Worm (Caenorhabditis elegans): ENCODE measurements around the gene srx-6.

DNA sequence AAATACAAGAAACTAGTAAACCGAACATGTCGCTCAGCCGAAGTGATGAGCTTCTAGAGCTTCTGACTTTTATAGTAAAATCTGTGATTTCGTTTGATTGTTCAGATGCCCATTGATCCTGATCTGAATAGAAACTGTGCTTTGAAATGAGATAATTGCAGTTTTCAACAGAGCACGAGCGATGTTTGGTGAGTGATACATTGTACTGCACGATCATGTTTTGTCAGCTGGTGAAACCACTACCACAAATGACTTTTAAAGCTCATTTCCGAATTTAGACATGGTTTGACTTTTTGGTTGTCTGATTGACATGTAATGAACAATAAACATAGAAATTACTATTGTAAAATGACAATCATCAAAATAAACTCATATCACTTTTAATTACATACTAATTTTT, 42.3 kb upstream of the srx-6 start, which contains the start of gene tag-293:
- no peak for TF ChIP-seq nhr-11 (tag; optimal IDR thresholded peaks at IDR 0.05)
- no peak for TF ChIP-seq egl-5 (tag; optimal IDR thresholded peaks at IDR 0.05)
- no peak for TF ChIP-seq ceh-82 (tag; optimal IDR thresholded peaks at IDR 0.05)
- no peak for TF ChIP-seq nhr-76 (tag; optimal IDR thresholded peaks at IDR 0.05)
- TF ChIP-seq unc-62 (GFP tag; optimal IDR thresholded peaks at IDR 0.05) = no peak
- no peak for TF ChIP-seq skn-1 (tag; optimal IDR thresholded peaks at IDR 0.05)
- no peak for TF ChIP-seq lin-39 (tag; optimal IDR thresholded peaks at IDR 0.05)
- no peak for TF ChIP-seq unc-39 (tag; optimal IDR thresholded peaks at IDR 0.05)
- no peak for TF ChIP-seq elt-2 (tag; optimal IDR thresholded peaks at IDR 0.05)
- TF ChIP-seq pha-4 (tag; optimal IDR thresholded peaks at IDR 0.05) = no peak
- no peak for TF ChIP-seq tbx-2 (tag; optimal IDR thresholded peaks at IDR 0.05)
- no peak for TF ChIP-seq aly-2 (tag; optimal IDR thresholded peaks at IDR 0.05)
- no peak for TF ChIP-seq nhr-28 (tag; optimal IDR thresholded peaks at IDR 0.05)
- no peak for TF ChIP-seq pqm-1 (tag; optimal IDR thresholded peaks at IDR 0.05)

All from whole organism, L3 larva.